Worm (Caenorhabditis elegans): ENCODE results near the gene him-18.
"Not testable (repeated sequence)": the region's sequence is repeated elsewhere in the genome, so short reads cannot be mapped to it uniquely, and the experiment has no call there.

- not testable (repeated sequence) for TF ChIP-seq zag-1 (tag; optimal IDR thresholded peaks at IDR 0.05); ztf-11 (tag; optimal IDR thresholded peaks at IDR 0.05); nhr-10 (tag; optimal IDR thresholded peaks at IDR 0.05); ama-1 (optimal IDR thresholded peaks at IDR 0.05); fos-1 (tag; optimal IDR thresholded peaks at IDR 0.05); ZK546.5 (tag; optimal IDR thresholded peaks at IDR 0.05); unc-62 (GFP tag; optimal IDR thresholded peaks at IDR 0.05 in 1 of 2); unc-62 (tag; optimal IDR thresholded peaks at IDR 0.05); nhr-77 (tag; optimal IDR thresholded peaks at IDR 0.05); fkh-10 (GFP tag; optimal IDR thresholded peaks at IDR 0.05)
- TF ChIP-seq ceh-20 (GFP tag; IDR thresholded peaks at IDR 0.05), result peak; percentile 82
Measured at ce11 chrIII:4752569-4752968, 37.6 kb upstream of the him-18 start.

All from whole organism, L4 larva.